Fruit fly (Drosophila melanogaster): ENCODE data around the gene htl.

- TF ChIP-seq CG6808 (GFP tag; optimal IDR thresholded peaks at IDR 0.05) (no peak), spab (GFP tag; optimal IDR thresholded peaks at IDR 0.05) (no peak), salr (GFP tag; optimal IDR thresholded peaks at IDR 0.05) (no peak), svp (GFP tag) (no peak), Hr4 (GFP tag; optimal IDR thresholded peaks at IDR 0.05) (peak; percentile 37), CG7368 (GFP tag; optimal IDR thresholded peaks at IDR 0.05) (no peak), Lpt (GFP tag; optimal IDR thresholded peaks at IDR 0.05) (no peak), CG6276 (GFP tag; optimal IDR thresholded peaks at IDR 0.05) (no peak), CG6854 (GFP tag; optimal IDR thresholded peaks at IDR 0.05) (no peak)
These were observed 26.2 kb downstream of the htl start for dm6 chr3R:18026536-18026935.

Measured in whole organism, prepupa.